Worm (Caenorhabditis elegans) whole organism, L4/young adult: ENCODE results near the gene ugt-58.

Experiments used
- W03F9.2 ChIP-seq: fragments of 150-350 bp; optimal IDR thresholded peaks from 2 replicates; lab custom pipeline; 2014; ENCODE audit warnings: missing biosample characterization, missing genetic modification characterization
- dao-5 ChIP-seq: sonication (generic microtip); optimal IDR thresholded peaks from 2 replicates; lab custom pipeline; 2016; ENCODE audit warnings: missing genotype, missing genetic modification characterization, moderate library complexity, missing compliant biosample characterization
- him-1 ChIP-seq: sonication (generic microtip); optimal IDR thresholded peaks from 2 replicates; lab custom pipeline; 2016; ENCODE audit warnings: missing genotype, missing genetic modification reagents, missing genetic modification characterization, missing compliant biosample characterization

DNA sequence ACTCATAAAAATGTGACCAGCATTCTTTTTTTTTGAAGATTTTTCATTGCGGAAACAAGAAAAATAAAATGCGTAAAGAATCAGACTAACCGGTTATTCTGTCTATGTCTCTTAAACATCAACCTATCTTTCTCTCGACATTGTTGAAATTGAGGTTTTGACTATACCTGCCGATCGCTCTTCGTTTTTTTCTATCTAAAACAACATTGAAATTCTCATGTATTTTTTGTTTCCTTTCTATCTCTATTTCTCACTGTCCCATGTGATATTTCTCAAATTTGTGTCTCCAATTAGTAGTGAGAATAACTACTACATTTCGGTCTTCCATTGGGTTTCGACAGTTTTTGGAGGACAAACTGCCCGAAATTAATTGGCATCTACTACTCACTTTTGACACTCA, 25.7 kb downstream of the ugt-58 start:
- no peak for TF ChIP-seq dao-5 (tag; lab: Kevin White, UChicago)
- no peak for TF ChIP-seq him-1 (tag; lab: Kevin White, UChicago)
- TF ChIP-seq W03F9.2 (tag; lab: Kevin White, UChicago) = no peak
